Fruit fly (Drosophila melanogaster) whole organism, pupa: ENCODE results near the gene Eip75B.
A peak's percentile ranks its signal among the peaks of the same experiment; 100 is the strongest.

Experiments used
- CG10348 ChIP-seq: fragments of 200-800 bp; sonication (Bioruptor generic); IDR thresholded peaks from 2 replicates; pipeline ENCODE4 v1.3.6; 2022; ENCODE audit warnings: missing biosample characterization, missing genetic modification characterization
- CG12605 ChIP-seq: fragments of 200-800 bp; sonication (Bioruptor generic); IDR thresholded peaks from 2 replicates; pipeline ENCODE4 v1.3.6; 2022; ENCODE audit warnings: missing biosample characterization, missing genetic modification characterization
- CG14655 ChIP-seq: fragments of 200-800 bp; sonication (Bioruptor generic); optimal IDR thresholded peaks from 3 replicates; lab custom pipeline; 2017; ENCODE audit warnings: mild to moderate bottlenecking, missing biosample characterization, missing genetic modification reagents, missing genetic modification characterization
- CG15710 ChIP-seq: fragments of 200-800 bp; sonication (Bioruptor generic); optimal IDR thresholded peaks from 2 replicates; lab custom pipeline; 2018; ENCODE audit warnings: missing biosample characterization, mild to moderate bottlenecking, missing genetic modification characterization, moderate library complexity
- CG34367 ChIP-seq: fragments of 200-800 bp; sonication (Bioruptor generic); optimal IDR thresholded peaks from 2 replicates; lab custom pipeline; 2018; ENCODE audit warnings: missing biosample characterization, mild to moderate bottlenecking, missing genetic modification characterization
- CG8301 ChIP-seq: fragments of 200-800 bp; sonication (Bioruptor generic); optimal IDR thresholded peaks from 2 replicates; lab custom pipeline; 2018; ENCODE audit warnings: missing biosample characterization, mild to moderate bottlenecking, missing genetic modification characterization
- EcR ChIP-seq: fragments of 200-800 bp; sonication (Bioruptor generic); optimal IDR thresholded peaks from 3 replicates; lab custom pipeline; 2019; ENCODE audit warnings: missing biosample characterization, missing genetic modification characterization, mild to moderate bottlenecking, moderate library complexity, missing genetic modification reagents
- Snoo ChIP-seq: fragments of 200-800 bp; sonication (Bioruptor generic); optimal IDR thresholded peaks from 3 replicates; lab custom pipeline; 2017; ENCODE audit warnings: missing biosample characterization, mild to moderate bottlenecking, missing genetic modification characterization, inconsistent platforms
- rn ChIP-seq: fragments of 200-800 bp; sonication (Bioruptor generic); IDR thresholded peaks from 2 replicates; pipeline ENCODE4 v1.3.6; 2022; ENCODE audit warnings: missing biosample characterization, missing genetic modification characterization

- peak; percentile 37 for TF ChIP-seq CG34367
- TF ChIP-seq CG10348 (GFP tag; lab: Robert Waterston, UW) = no peak
- peak; percentile 74 for TF ChIP-seq EcR (GFP tag; lab: Kevin White, UChicago)
- no peak for TF ChIP-seq rn (GFP tag; lab: Robert Waterston, UW)
- TF ChIP-seq CG12605 (GFP tag; lab: Robert Waterston, UW) = no peak; the same call in 1 of the 2 replicates
- TF ChIP-seq CG8301 (tag; lab: Kevin White, UChicago) = no peak
- no peak for TF ChIP-seq CG14655 (GFP tag; lab: Kevin White, UChicago)
- no peak for TF ChIP-seq Snoo
- peak; percentile 63 for TF ChIP-seq CG15710 (tag; lab: Kevin White, UChicago)
Observed at dm6 chr3L:18038122-18038762, 26.3 kb downstream of the Eip75B start.
